Worm (Caenorhabditis elegans): ENCODE results near the gene acs-6.

Gene acs-6

ce11 chrII:7024897-7025852, 36.7 kb upstream of the acs-6 start, which contains the start of gene znf-598:
znf-598 (plus strand) TSS chrII:7025802.
- TF ChIP-seq F13H6.1 (tag; optimal IDR thresholded peaks at IDR 0.05), result no peak
- no peak for TF ChIP-seq aly-2 (tag; optimal IDR thresholded peaks at IDR 0.05)
- peak; percentile 45 for TF ChIP-seq lin-13 (GFP tag; optimal IDR thresholded peaks at IDR 0.05)
- peak in 1 of 2 experiments; percentile 77 for TF ChIP-seq lsy-2 (tag; optimal IDR thresholded peaks at IDR 0.05)
- TF ChIP-seq ceh-82 (tag; optimal IDR thresholded peaks at IDR 0.05), result no peak
- TF ChIP-seq nhr-237 (tag; optimal IDR thresholded peaks at IDR 0.05), result no peak
- TF ChIP-seq nhr-12 (tag; optimal IDR thresholded peaks at IDR 0.05), result no peak
- no peak for TF ChIP-seq ztf-1 (GFP tag; conservative IDR thresholded peaks at IDR 0.05)
- TF ChIP-seq sma-3 (GFP tag; optimal IDR thresholded peaks at IDR 0.05), result peak; percentile 26
- no peak for TF ChIP-seq nhr-25 (tag; optimal IDR thresholded peaks at IDR 0.05)
- no peak for TF ChIP-seq nhr-77 (tag; optimal IDR thresholded peaks at IDR 0.05)
- TF ChIP-seq C34F6.9 (tag; optimal IDR thresholded peaks at IDR 0.05), result peak; percentile 61
- TF ChIP-seq ztf-4 (tag; optimal IDR thresholded peaks at IDR 0.05), result no peak
- peak; percentile 25 for TF ChIP-seq sma-9 (GFP tag; optimal IDR thresholded peaks at IDR 0.05)
- no peak for TF ChIP-seq sma-9 (tag; optimal IDR thresholded peaks at IDR 0.05)
- TF ChIP-seq nhr-129 (tag; optimal IDR thresholded peaks at IDR 0.05), result peak; percentile 71
- peak; percentile 45 for TF ChIP-seq crh-2 (tag; optimal IDR thresholded peaks at IDR 0.05)
- no peak for TF ChIP-seq unc-55 (GFP tag; optimal IDR thresholded peaks at IDR 0.05)
- peak; percentile 55 for TF ChIP-seq fos-1 (tag; optimal IDR thresholded peaks at IDR 0.05)
- no peak for TF ChIP-seq ztf-11 (tag; optimal IDR thresholded peaks at IDR 0.05)

DNA sequence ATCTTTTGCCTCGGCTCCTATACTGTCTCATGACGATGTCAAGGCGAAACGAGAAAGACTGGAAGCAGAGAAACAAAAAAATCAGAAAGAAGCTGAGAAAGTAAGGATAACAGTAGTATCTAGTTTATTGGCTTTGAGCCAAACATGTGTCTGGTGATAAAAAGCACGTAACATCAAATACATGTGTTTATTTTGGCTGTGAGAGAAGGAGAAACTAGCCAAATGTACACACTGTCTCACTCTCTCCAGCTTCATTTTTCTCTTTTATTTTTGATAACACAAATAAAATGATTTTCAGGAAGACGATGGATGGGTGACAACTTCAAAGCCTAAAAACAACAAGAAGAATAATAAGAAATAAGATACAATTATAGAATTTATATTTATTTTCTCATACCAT, 32.3 kb upstream of the acs-6 start:
- no peak for TF ChIP-seq unc-62 (GFP tag; optimal IDR thresholded peaks at IDR 0.05)
- no peak for TF ChIP-seq aly-2 (tag; optimal IDR thresholded peaks at IDR 0.05)
- TF ChIP-seq unc-39 (tag; optimal IDR thresholded peaks at IDR 0.05), result no peak

DNA sequence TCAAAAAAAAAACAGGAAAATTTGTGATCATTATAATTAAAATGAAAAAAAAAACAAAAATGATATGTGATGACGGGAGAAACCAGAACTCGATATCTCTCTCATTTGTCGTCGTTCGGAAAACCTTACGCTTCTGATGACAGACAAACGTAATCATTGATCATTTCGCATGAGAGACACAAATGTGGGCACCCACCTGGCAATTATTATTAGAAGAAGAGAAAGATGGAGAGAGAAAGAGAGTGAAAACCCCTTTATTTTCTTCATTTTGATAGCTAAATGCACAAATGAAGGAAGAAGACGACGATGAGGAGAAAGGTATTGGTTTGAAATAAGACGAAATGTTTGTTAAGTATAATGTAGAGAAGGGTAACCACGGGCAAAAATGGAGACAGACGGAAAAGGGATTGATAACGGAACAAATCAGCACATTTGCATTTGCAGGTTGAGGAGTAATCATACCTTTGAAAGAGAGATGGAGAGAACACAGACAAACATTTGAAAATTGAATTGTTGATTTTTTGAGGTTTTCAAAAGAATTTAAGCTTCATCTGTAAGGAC, 30.6 kb upstream of the acs-6 start:
- no peak for TF ChIP-seq snpc-4 (tag; optimal IDR thresholded peaks at IDR 0.05)
- TF ChIP-seq nhr-23 (tag; optimal IDR thresholded peaks at IDR 0.05), result no peak
- no peak for TF ChIP-seq sma-9 (GFP tag; optimal IDR thresholded peaks at IDR 0.05)
- no peak for TF ChIP-seq sma-9 (tag; optimal IDR thresholded peaks at IDR 0.05)
- no peak for TF ChIP-seq lin-13 (GFP tag; optimal IDR thresholded peaks at IDR 0.05)
- TF ChIP-seq nhr-11 (tag; optimal IDR thresholded peaks at IDR 0.05), result no peak
- peak; percentile 35 for TF ChIP-seq fos-1 (tag; optimal IDR thresholded peaks at IDR 0.05)
- TF ChIP-seq dmd-4 (tag; optimal IDR thresholded peaks at IDR 0.05), result no peak
- TF ChIP-seq gmeb-1 (tag; optimal IDR thresholded peaks at IDR 0.05), result peak; percentile 2
- TF ChIP-seq mab-5 (tag; optimal IDR thresholded peaks at IDR 0.05), result no peak
- TF ChIP-seq F13H6.1 (tag; optimal IDR thresholded peaks at IDR 0.05), result no peak
- no peak for TF ChIP-seq ztf-4 (tag; optimal IDR thresholded peaks at IDR 0.05)
- TF ChIP-seq lin-39 (tag; optimal IDR thresholded peaks at IDR 0.05), result no peak
- TF ChIP-seq egl-27 (tag; optimal IDR thresholded peaks at IDR 0.05), result no peak
- TF ChIP-seq crh-2 (tag; optimal IDR thresholded peaks at IDR 0.05), result peak; percentile 27
- no peak for TF ChIP-seq nhr-21 (tag; optimal IDR thresholded peaks at IDR 0.05)
- no peak for TF ChIP-seq nhr-77 (tag; optimal IDR thresholded peaks at IDR 0.05)
- TF ChIP-seq C34F6.9 (tag; optimal IDR thresholded peaks at IDR 0.05), result no peak
- no peak for TF ChIP-seq ztf-11 (tag; optimal IDR thresholded peaks at IDR 0.05)
- TF ChIP-seq mdl-1 (tag; optimal IDR thresholded peaks at IDR 0.05), result no peak
- no peak for TF ChIP-seq nhr-6 (tag; optimal IDR thresholded peaks at IDR 0.05)
- no peak for TF ChIP-seq ama-1 (optimal IDR thresholded peaks at IDR 0.05)

ce11 chrII:7037659-7038342, 24.0 kb upstream of the acs-6 start, which contains the start of gene cin-4:
cin-4 (plus strand) TSS chrII:7038292.
- TF ChIP-seq egl-27 (tag; optimal IDR thresholded peaks at IDR 0.05), result no peak
- no peak for TF ChIP-seq ceh-82 (tag; optimal IDR thresholded peaks at IDR 0.05)
- no peak for TF ChIP-seq mdl-1 (tag; optimal IDR thresholded peaks at IDR 0.05)
- no peak for TF ChIP-seq nhr-129 (tag; optimal IDR thresholded peaks at IDR 0.05)
